Worm (Caenorhabditis elegans) whole organism, mixed stage, embryonic: ENCODE measurements around the gene K01D12.7.
"Not testable (repeated sequence)": the region's sequence is repeated elsewhere in the genome, so short reads cannot be mapped to it uniquely, and the experiment has no call there.

Experiments used
- M03D4.4 ChIP-seq: sonication (generic microtip); optimal IDR thresholded peaks from 2 replicates; lab custom pipeline; 2017; ENCODE audit warnings: mild to moderate bottlenecking, missing genetic modification characterization, missing compliant biosample characterization
- bed-3 ChIP-seq: fragments of 200-800 bp; sonication (Bioruptor generic); optimal IDR thresholded peaks from 3 replicates; lab custom pipeline; 2018; ENCODE audit warnings: mild to moderate bottlenecking, missing genetic modification characterization, moderate library complexity, missing compliant biosample characterization
- blmp-1 ChIP-seq: fragments of 150-350 bp; optimal IDR thresholded peaks from 2 replicates; lab custom pipeline; 2014; ENCODE audit warnings: missing biosample characterization, missing genetic modification characterization
- ceh-39 ChIP-seq: fragments of 150-350 bp; optimal IDR thresholded peaks from 2 replicates; lab custom pipeline; 2014; ENCODE audit warnings: missing biosample characterization, missing genetic modification characterization
- ceh-43 ChIP-seq: fragments of 200-800 bp; sonication (Bioruptor generic); optimal IDR thresholded peaks from 2 replicates; lab custom pipeline; 2018; ENCODE audit warnings: mild to moderate bottlenecking, missing genetic modification characterization, moderate library complexity, missing compliant biosample characterization
- ces-1 ChIP-seq: fragments of 150-350 bp; optimal IDR thresholded peaks from 2 replicates; lab custom pipeline; 2014; ENCODE audit warnings: missing biosample characterization, missing genetic modification reagents, missing genetic modification characterization
- elt-1 ChIP-seq: sonication (generic microtip); optimal IDR thresholded peaks from 2 replicates; lab custom pipeline; 2017; ENCODE audit warnings: missing genetic modification characterization, mild to moderate bottlenecking, missing compliant biosample characterization, antibody characterized with exemption, moderate library complexity, borderline replicate concordance; ENCODE audit not compliant: insufficient read depth
- elt-3 ChIP-seq: fragments of 150-350 bp; optimal IDR thresholded peaks from 2 replicates; lab custom pipeline; 2014; ENCODE audit warnings: missing biosample characterization, missing genetic modification characterization
- ham-2 ChIP-seq: fragments of 200-800 bp; sonication (Bioruptor generic); optimal IDR thresholded peaks from 2 replicates; lab custom pipeline; 2018; ENCODE audit warnings: mild to moderate bottlenecking, missing genetic modification characterization, missing compliant biosample characterization
- hlh-1 ChIP-seq: fragments of 150-350 bp; optimal IDR thresholded peaks from 2 replicates; lab custom pipeline; 2014; ENCODE audit warnings: missing biosample characterization, missing genetic modification reagents, missing genetic modification characterization
- lin-13 ChIP-seq: fragments of 150-350 bp; optimal IDR thresholded peaks from 2 replicates; lab custom pipeline; 2014; ENCODE audit warnings: missing biosample characterization, missing genetic modification characterization
- lin-32 ChIP-seq: fragments of 200-800 bp; sonication (Bioruptor generic); optimal IDR thresholded peaks from 2 replicates; lab custom pipeline; 2018; ENCODE audit warnings: mild to moderate bottlenecking, missing genetic modification characterization, missing compliant biosample characterization
- lsy-2 ChIP-seq: fragments of 150-350 bp; optimal IDR thresholded peaks from 2 replicates; lab custom pipeline; 2014; ENCODE audit warnings: missing biosample characterization, missing genetic modification characterization
- mab-5 ChIP-seq: fragments of 150-350 bp; optimal IDR thresholded peaks from 2 replicates; lab custom pipeline; 2014; ENCODE audit warnings: missing biosample characterization, missing genetic modification characterization
- mep-1 ChIP-seq: fragments of 150-350 bp; optimal IDR thresholded peaks from 2 replicates; lab custom pipeline; 2017; ENCODE audit warnings: missing biosample characterization, missing genetic modification reagents, missing genetic modification characterization, inconsistent platforms
- mls-2 ChIP-seq: sonication (generic microtip); optimal IDR thresholded peaks from 2 replicates; lab custom pipeline; 2016; ENCODE audit warnings: mild to moderate bottlenecking, missing genetic modification characterization, moderate library complexity, missing compliant biosample characterization
- nhr-12 ChIP-seq: fragments of 150-350 bp; optimal IDR thresholded peaks from 2 replicates; lab custom pipeline; 2014; ENCODE audit warnings: missing biosample characterization, missing genetic modification characterization
- nhr-2 ChIP-seq: fragments of 150-350 bp; optimal IDR thresholded peaks from 2 replicates; lab custom pipeline; 2014; ENCODE audit warnings: missing biosample characterization, missing genetic modification characterization
- nhr-237 ChIP-seq: fragments of 150-350 bp; optimal IDR thresholded peaks from 2 replicates; lab custom pipeline; 2014; ENCODE audit warnings: missing biosample characterization, missing genetic modification characterization
- nhr-76 ChIP-seq: sonication (generic microtip); optimal IDR thresholded peaks from 2 replicates; lab custom pipeline; 2017; ENCODE audit warnings: missing biosample characterization, missing genetic modification characterization
- pha-4 ChIP-seq: fragments of 150-350 bp; optimal IDR thresholded peaks from 2 replicates; lab custom pipeline; 2018; ENCODE audit warnings: missing biosample characterization, missing genetic modification reagents, missing genetic modification characterization
- sem-2 ChIP-seq: fragments of 200-800 bp; sonication (Bioruptor generic); optimal IDR thresholded peaks from 2 replicates; lab custom pipeline; 2018; ENCODE audit warnings: mild to moderate bottlenecking, missing genetic modification characterization, missing compliant biosample characterization
- snpc-4 ChIP-seq: fragments of 150-350 bp; optimal IDR thresholded peaks from 2 replicates; lab custom pipeline; 2014; ENCODE audit warnings: missing biosample characterization, missing genetic modification characterization
- tbx-8 ChIP-seq: fragments of 200-800 bp; sonication (Bioruptor generic); optimal IDR thresholded peaks from 2 replicates; lab custom pipeline; 2018; ENCODE audit warnings: mild to moderate bottlenecking, missing genetic modification characterization, moderate library complexity, missing compliant biosample characterization
- unc-120 ChIP-seq: sonication (generic microtip); optimal IDR thresholded peaks from 2 replicates; lab custom pipeline; 2017; ENCODE audit warnings: missing genetic modification characterization, missing compliant biosample characterization; ENCODE audit not compliant: poor library complexity, severe bottlenecking
- unc-39 ChIP-seq: fragments of 150-350 bp; optimal IDR thresholded peaks from 2 replicates; lab custom pipeline; 2014; ENCODE audit warnings: missing biosample characterization, missing genetic modification characterization
- unc-62 ChIP-seq: fragments of 150-350 bp; optimal IDR thresholded peaks from 2 replicates; lab custom pipeline; 2014; ENCODE audit warnings: missing biosample characterization, missing genetic modification reagents, missing genetic modification characterization
- ztf-11 ChIP-seq: fragments of 150-350 bp; optimal IDR thresholded peaks from 2 replicates; lab custom pipeline; 2014; ENCODE audit warnings: missing biosample characterization, missing genetic modification characterization

The K01D12.7 gene

DNA sequence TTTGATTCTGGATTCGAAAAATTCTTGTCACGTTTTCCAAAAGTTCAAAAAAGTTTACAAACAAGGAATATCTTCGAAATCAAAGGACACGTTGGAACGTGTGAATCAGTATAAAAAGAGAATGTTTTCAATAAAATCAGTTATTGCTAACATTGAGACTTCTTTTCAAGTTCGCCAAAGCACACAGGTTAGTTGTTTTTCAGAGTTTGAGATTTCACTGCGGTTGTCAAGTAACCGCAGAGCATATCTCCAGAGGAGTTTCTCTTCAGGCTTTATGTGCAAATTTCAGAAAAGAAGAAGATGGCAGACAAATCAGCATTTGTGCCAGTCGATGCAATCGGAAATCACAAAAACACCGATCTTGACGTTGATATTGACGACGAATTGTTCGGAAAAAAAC is 15.1 kb downstream of the K01D12.7 start, which contains the start of gene K01D12.15:
K01D12.15 (plus strand) TSS at position 301 of the 400 bp plus-strand sequence.
- no peak for TF ChIP-seq ces-1 (GFP tag; lab: Kevin White, UChicago)
- no peak for TF ChIP-seq elt-1 (tag; lab: Kevin White, UChicago)
- no peak for TF ChIP-seq snpc-4 (tag; lab: Kevin White, UChicago)
- no peak for TF ChIP-seq pha-4 (tag; lab: Kevin White, UChicago)
- no peak for TF ChIP-seq nhr-237 (tag; lab: Kevin White, UChicago)
- TF ChIP-seq elt-3 (tag; lab: Kevin White, UChicago), result no peak
- TF ChIP-seq lsy-2, result no peak
- no peak for TF ChIP-seq ham-2 (GFP tag; lab: Kevin White, UChicago)
- no peak for TF ChIP-seq ceh-39 (tag; lab: Kevin White, UChicago)

DNA sequence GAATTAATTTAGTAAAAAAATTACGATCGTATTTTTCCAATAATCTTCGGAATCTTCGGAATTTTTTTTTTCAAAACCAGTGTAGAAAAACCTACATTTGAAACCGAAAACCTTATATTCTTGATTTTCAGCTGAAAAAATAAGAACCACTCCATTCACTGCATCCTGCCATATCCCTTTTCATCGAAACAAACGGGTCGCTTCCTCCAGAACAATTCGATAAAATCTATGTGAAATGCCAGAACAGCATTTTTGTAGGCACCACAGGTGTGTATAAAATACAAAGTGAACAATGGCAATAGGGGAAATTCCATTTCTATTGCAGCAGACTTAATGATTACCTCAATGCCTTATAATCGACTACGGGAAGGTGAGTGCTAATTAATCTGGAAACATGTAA is 24.0 kb downstream of the K01D12.7 start, which contains the start of gene K01D12.1:
K01D12.1 (plus strand) TSS at position 301 of the 400 bp plus-strand sequence.
- no peak for TF ChIP-seq unc-120 (tag; lab: Kevin White, UChicago)
- TF ChIP-seq mab-5 (tag; lab: Kevin White, UChicago), result no peak
- no peak for TF ChIP-seq M03D4.4 (tag; lab: Kevin White, UChicago)
- TF ChIP-seq unc-39 (tag; lab: Kevin White, UChicago), result no peak
- no peak for TF ChIP-seq lin-13 (tag; lab: Kevin White, UChicago)
- no peak for TF ChIP-seq lin-32 (GFP tag; lab: Kevin White, UChicago)
- no peak for TF ChIP-seq tbx-8 (GFP tag; lab: Kevin White, UChicago)
- TF ChIP-seq ces-1 (GFP tag; lab: Kevin White, UChicago), result no peak
- TF ChIP-seq pha-4 (tag; lab: Kevin White, UChicago), result no peak
- no peak for TF ChIP-seq ceh-43 (GFP tag; lab: Kevin White, UChicago)
- no peak for TF ChIP-seq sem-2 (GFP tag; lab: Kevin White, UChicago)

DNA sequence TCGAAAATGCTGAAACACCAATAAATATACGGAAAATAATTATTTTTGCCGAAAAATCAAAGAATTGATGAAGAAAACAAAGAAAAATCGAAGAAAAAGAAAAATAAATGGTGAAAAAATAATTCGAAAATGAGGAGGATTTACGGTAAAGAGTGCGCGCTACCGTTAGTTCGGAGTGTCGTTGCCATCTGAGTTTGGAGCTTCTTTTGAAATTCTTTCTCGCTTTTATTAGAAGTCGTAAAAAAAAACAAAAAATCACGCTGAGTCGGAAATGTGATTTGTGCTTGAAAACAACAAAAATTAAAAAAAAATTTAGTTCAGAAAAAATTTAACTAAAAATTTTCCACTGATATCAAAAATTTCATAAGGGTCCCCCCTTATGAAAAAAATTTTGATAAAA is 27.0 kb downstream of the K01D12.7 start, which contains the start of gene F23H12.10:
F23H12.10 (minus strand) TSS at position 12 of the 400 bp plus-strand sequence.
- TF ChIP-seq ceh-43 (GFP tag; lab: Kevin White, UChicago); mls-2 (tag; lab: Kevin White, UChicago); nhr-2 (tag; lab: Kevin White, UChicago): not testable (repeated sequence)

DNA sequence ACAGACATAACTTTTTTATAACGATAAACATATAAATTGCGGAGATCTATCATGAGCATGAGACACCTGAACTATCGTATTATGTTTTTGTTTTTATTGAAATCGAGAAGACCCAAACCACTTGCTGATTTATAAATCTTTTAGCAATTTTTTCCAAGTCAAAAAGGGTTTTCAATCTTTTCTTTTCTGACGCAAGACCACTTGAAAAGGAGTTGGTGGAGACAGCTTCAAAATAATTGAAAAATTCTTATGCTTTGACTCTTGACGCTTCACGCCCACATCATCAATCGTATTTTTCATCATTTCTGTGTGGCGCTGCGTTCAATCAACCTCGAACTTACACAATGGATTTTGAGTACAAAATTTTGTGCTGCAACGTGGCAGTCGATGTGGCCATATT is 29.9 kb downstream of the K01D12.7 start, which contains the start of gene F23H12.7:
F23H12.7 (plus strand) TSS at position 301 of the 400 bp plus-strand sequence.
- TF ChIP-seq unc-62, result no peak
- no peak for TF ChIP-seq nhr-12 (tag; lab: Kevin White, UChicago)
- no peak for TF ChIP-seq lin-32 (GFP tag; lab: Kevin White, UChicago)
- TF ChIP-seq nhr-2 (tag; lab: Kevin White, UChicago), result no peak
- TF ChIP-seq elt-3 (tag; lab: Kevin White, UChicago), result no peak
- no peak for TF ChIP-seq sem-2 (GFP tag; lab: Kevin White, UChicago)
- no peak for TF ChIP-seq ztf-11 (tag; lab: Kevin White, UChicago)
- TF ChIP-seq pha-4 (tag; lab: Kevin White, UChicago), result no peak

DNA sequence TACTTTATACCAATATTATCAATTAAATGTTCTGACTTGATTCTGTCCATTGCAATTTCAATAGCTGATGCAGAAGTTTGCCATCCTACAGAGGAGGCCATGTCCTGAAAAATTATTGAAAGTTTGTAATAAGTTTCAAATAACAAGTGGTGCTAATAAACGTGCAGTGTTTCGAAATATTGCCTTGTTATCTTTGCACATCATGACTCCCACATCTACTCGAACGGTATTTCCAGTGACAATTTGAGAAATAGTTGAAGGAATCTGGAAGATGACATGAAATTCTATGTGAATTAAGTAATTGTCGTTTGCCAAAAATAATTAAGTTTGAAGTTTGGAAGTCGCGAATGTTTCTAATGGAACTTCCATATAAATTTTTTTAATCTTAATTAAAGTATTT is 31.8 kb downstream of the K01D12.7 start, which contains the start of gene gcy-13:
gcy-13 (minus strand) TSS at position 101 of the 400 bp plus-strand sequence.
- TF ChIP-seq mab-5 (tag; lab: Kevin White, UChicago) (no peak), ceh-43 (GFP tag; lab: Kevin White, UChicago) (no peak), snpc-4 (tag; lab: Kevin White, UChicago) (no peak), mep-1 (tag; lab: Kevin White, UChicago) (no peak), sem-2 (GFP tag; lab: Kevin White, UChicago) (no peak), unc-39 (tag; lab: Kevin White, UChicago) (no peak), lin-32 (GFP tag; lab: Kevin White, UChicago) (no peak), ztf-11 (tag; lab: Kevin White, UChicago) (no peak), blmp-1 (tag; lab: Kevin White, UChicago) (no peak), hlh-1 (tag; lab: Kevin White, UChicago) (no peak), elt-1 (tag; lab: Kevin White, UChicago) (no peak), tbx-8 (GFP tag; lab: Kevin White, UChicago) (no peak), nhr-76 (tag; lab: Kevin White, UChicago) (no peak), bed-3 (GFP tag; lab: Kevin White, UChicago) (no peak), unc-120 (tag; lab: Kevin White, UChicago) (no peak), nhr-12 (tag; lab: Kevin White, UChicago) (no peak), ces-1 (GFP tag; lab: Kevin White, UChicago) (no peak), nhr-237 (tag; lab: Kevin White, UChicago) (no peak), nhr-2 (tag; lab: Kevin White, UChicago) (no peak), mls-2 (tag; lab: Kevin White, UChicago) (no peak)
